Worm (Caenorhabditis elegans): ENCODE data around the gene F17C11.4.
A peak's percentile ranks its signal among the peaks of the same experiment; 100 is the strongest.

Gene F17C11.4

DNA sequence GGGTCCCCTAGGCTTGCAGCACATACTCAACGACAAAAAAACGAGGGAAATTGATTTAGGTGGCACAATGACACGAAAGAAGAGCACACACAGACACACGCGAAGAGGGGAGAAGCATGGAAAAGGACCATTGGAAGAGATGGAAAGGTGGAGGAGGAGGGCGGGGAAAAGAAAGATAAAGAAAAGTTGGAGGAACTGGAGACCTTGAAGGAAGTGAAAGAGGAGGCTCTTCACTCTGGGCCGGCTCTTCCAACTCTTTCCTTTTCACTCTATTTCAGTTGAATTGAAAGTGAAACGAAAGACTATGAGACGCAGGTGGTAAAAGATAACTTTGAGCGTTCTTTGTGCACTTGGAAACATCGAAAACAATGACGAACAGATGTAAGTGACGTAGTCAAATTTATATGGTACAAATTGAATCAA is 9.8 kb downstream of the F17C11.4 start:
- TF ChIP-seq nhr-77 (tag; optimal IDR thresholded peaks at IDR 0.05): no peak
- no peak for TF ChIP-seq nhr-237 (tag; optimal IDR thresholded peaks at IDR 0.05)
- TF ChIP-seq ama-1 (optimal IDR thresholded peaks at IDR 0.05): peak; percentile 6
- peak; percentile 65 for TF ChIP-seq rbr-2 (tag; optimal IDR thresholded peaks at IDR 0.05)
- no peak for TF ChIP-seq spr-1 (tag; optimal IDR thresholded peaks at IDR 0.05)
- TF ChIP-seq mxl-3 (GFP tag; optimal IDR thresholded peaks at IDR 0.05): peak; percentile 29
- TF ChIP-seq nhr-10 (tag; optimal IDR thresholded peaks at IDR 0.05): no peak
- TF ChIP-seq hmg-1.1 (GFP tag; IDR thresholded peaks at IDR 0.05): peak; percentile 64; the same call in 1 of the 2 replicates
- TF ChIP-seq mdt-29 (GFP tag; IDR thresholded peaks at IDR 0.05): no peak
- TF ChIP-seq T20F7.1 (GFP tag; optimal IDR thresholded peaks at IDR 0.05): peak; percentile 25
- TF ChIP-seq lin-39 (tag; optimal IDR thresholded peaks at IDR 0.05): no peak
- TF ChIP-seq pqm-1 (tag; optimal IDR thresholded peaks at IDR 0.05): no peak
- peak; percentile 84 for TF ChIP-seq ctbp-1 (GFP tag; IDR thresholded peaks at IDR 0.05)
- no peak for TF ChIP-seq dmd-9 (GFP tag; IDR thresholded peaks at IDR 0.05)
- no peak for TF ChIP-seq ceh-32 (tag; optimal IDR thresholded peaks at IDR 0.05; ENCODE audit: poor library complexity)
- TF ChIP-seq daf-16 (GFP tag; optimal IDR thresholded peaks at IDR 0.05): peak in 1 of 2 experiments; percentile 87
- TF ChIP-seq daf-16 (tag; optimal IDR thresholded peaks at IDR 0.05): peak; percentile 53
- TF ChIP-seq hif-1 (tag; optimal IDR thresholded peaks at IDR 0.05): peak in 1 of 2 experiments; percentile 66
- peak; percentile 65; the same call in 1 of the 2 replicates for TF ChIP-seq nhr-42 (GFP tag; IDR thresholded peaks at IDR 0.05)
- no peak for TF ChIP-seq dmd-8 (GFP tag; IDR thresholded peaks at IDR 0.05)
- no peak for TF ChIP-seq sdz-12 (GFP tag; optimal IDR thresholded peaks at IDR 0.05)
- TF ChIP-seq ZK337.2 (GFP tag; IDR thresholded peaks at IDR 0.05): no peak
- no peak for TF ChIP-seq madf-5 (GFP tag; IDR thresholded peaks at IDR 0.05)
- no peak for TF ChIP-seq Y105C5A.15 (GFP tag; IDR thresholded peaks at IDR 0.05)
- TF ChIP-seq zfp-2 (tag; optimal IDR thresholded peaks at IDR 0.05): no peak
- no peak for TF ChIP-seq unc-62 (GFP tag; optimal IDR thresholded peaks at IDR 0.05 in 1 of 2)
- no peak for TF ChIP-seq unc-62 (tag; optimal IDR thresholded peaks at IDR 0.05)
- peak; percentile 60 for TF ChIP-seq F37D6.2 (tag; optimal IDR thresholded peaks at IDR 0.05)
- TF ChIP-seq nhr-102 (tag; optimal IDR thresholded peaks at IDR 0.05): no peak
- peak; percentile 7 for TF ChIP-seq mes-2 (tag; optimal IDR thresholded peaks at IDR 0.05; ENCODE audit: poor library complexity, severe bottlenecking)
- TF ChIP-seq fkh-10 (GFP tag; optimal IDR thresholded peaks at IDR 0.05): peak; percentile 89
- peak; percentile 58 for TF ChIP-seq dmd-6 (GFP tag; IDR thresholded peaks at IDR 0.05)
- TF ChIP-seq F26F4.8 (GFP tag; conservative IDR thresholded peaks at IDR 0.05): no peak
- TF ChIP-seq R02D3.7 (tag; optimal IDR thresholded peaks at IDR 0.05): no peak
- TF ChIP-seq hlh-30 (tag; optimal IDR thresholded peaks at IDR 0.05; ENCODE audit: insufficient read depth): no peak
- no peak for TF ChIP-seq mxl-2 (GFP tag; conservative IDR thresholded peaks at IDR 0.05)
- no peak for TF ChIP-seq lin-1 (GFP tag; IDR thresholded peaks at IDR 0.05)
- TF ChIP-seq spr-3 (GFP tag; optimal IDR thresholded peaks at IDR 0.05): no peak
- TF ChIP-seq snpc-1.2 (GFP tag; IDR thresholded peaks at IDR 0.05): no peak
- TF ChIP-seq daf-8 (GFP tag; IDR thresholded peaks at IDR 0.05): no peak
- TF ChIP-seq ceh-28 (tag; optimal IDR thresholded peaks at IDR 0.05): no peak
- no peak for TF ChIP-seq saeg-2 (GFP tag; IDR thresholded peaks at IDR 0.05)
- TF ChIP-seq F10B5.3 (tag; optimal IDR thresholded peaks at IDR 0.05): no peak
- TF ChIP-seq arid-1 (GFP tag; conservative IDR thresholded peaks at IDR 0.05): 0 out of 2 replicates have a peak, but pooled peaks have one; percentile 19
- peak; percentile 6 for TF ChIP-seq dpl-1 (GFP tag; optimal IDR thresholded peaks at IDR 0.05)
- no peak for TF ChIP-seq Y75B8A.6 (GFP tag; IDR thresholded peaks at IDR 0.05)
- TF ChIP-seq egl-43 (GFP tag; IDR thresholded peaks at IDR 0.05): 0 out of 2 replicates have a peak, but pooled peaks have one; percentile 50
- TF ChIP-seq fos-1 (tag; optimal IDR thresholded peaks at IDR 0.05): no peak
- TF ChIP-seq tag-97 (GFP tag; IDR thresholded peaks at IDR 0.05): no peak
- no peak for TF ChIP-seq nhr-6 (tag; optimal IDR thresholded peaks at IDR 0.05)
- TF ChIP-seq Y48G9A.11 (GFP tag; IDR thresholded peaks at IDR 0.05): no peak
- TF ChIP-seq php-3 (GFP tag; IDR thresholded peaks at IDR 0.05): no peak

Data from whole organism, L4 larva.